Fruit fly (Drosophila melanogaster) whole organism, embryonic: ENCODE measurements around the gene CG42299.

Experiments
- B-H1 ChIP-seq: fragments of 200-800 bp; sonication (Bioruptor generic); IDR thresholded peaks from 3 replicates; pipeline ENCODE4 v1.3.6; 2022; ENCODE audit warnings: missing biosample characterization, missing genetic modification characterization
- CG10147 ChIP-seq: fragments of 200-800 bp; sonication (Bioruptor generic); optimal IDR thresholded peaks from 2 replicates; lab custom pipeline; 2019; ENCODE audit warnings: missing biosample characterization, mild to moderate bottlenecking, missing genetic modification characterization, moderate library complexity
- CG10209 ChIP-seq: fragments of 200-800 bp; sonication (Bioruptor generic); optimal IDR thresholded peaks from 3 replicates; lab custom pipeline; 2017; ENCODE audit warnings: missing biosample characterization, mild to moderate bottlenecking, missing genetic modification characterization, missing genetic modification reagents
- CG1024 ChIP-seq: fragments of 200-800 bp; sonication (Bioruptor generic); IDR thresholded peaks from 2 replicates; pipeline ENCODE4 v1.3.6; 2022; ENCODE audit warnings: missing biosample characterization, missing genetic modification characterization
- CG11695 ChIP-seq: fragments of 200-800 bp; sonication (Bioruptor generic); IDR thresholded peaks from 3 replicates; pipeline ENCODE4 v1.3.6; 2022; ENCODE audit warnings: missing biosample characterization, missing genetic modification characterization
- CG16813 ChIP-seq: fragments of 200-800 bp; sonication (Bioruptor generic); IDR thresholded peaks from 3 replicates; pipeline ENCODE4 v1.3.6; 2022; ENCODE audit warnings: missing biosample characterization, missing genetic modification characterization; ENCODE audit not compliant: partially characterized antibody
- CG17361 ChIP-seq: fragments of 200-800 bp; sonication (Bioruptor generic); IDR thresholded peaks from 3 replicates; pipeline ENCODE4 v1.3.6; 2022; ENCODE audit warnings: missing biosample characterization, missing genetic modification characterization
- CG1832 ChIP-seq: fragments of 200-800 bp; sonication (Bioruptor generic); optimal IDR thresholded peaks from 2 replicates; lab custom pipeline; 2017; ENCODE audit warnings: missing biosample characterization, mild to moderate bottlenecking, missing genetic modification characterization, inconsistent platforms
- CG2875 ChIP-seq: fragments of 200-800 bp; sonication (Bioruptor generic); optimal IDR thresholded peaks from 2 replicates; lab custom pipeline; 2017; ENCODE audit warnings: missing biosample characterization, mild to moderate bottlenecking, missing genetic modification characterization, missing genetic modification reagents
- CG32532 ChIP-seq: fragments of 200-800 bp; sonication (Bioruptor generic); IDR thresholded peaks from 2 replicates; pipeline ENCODE4 v1.3.6; 2022; ENCODE audit warnings: missing biosample characterization, missing genetic modification characterization
- CG33557 ChIP-seq: fragments of 200-800 bp; sonication (Bioruptor generic); optimal IDR thresholded peaks from 2 replicates; lab custom pipeline; 2019; ENCODE audit warnings: missing biosample characterization, mild to moderate bottlenecking, missing genetic modification characterization, moderate library complexity
- CG34376 ChIP-seq: fragments of 200-800 bp; sonication (Bioruptor generic); optimal IDR thresholded peaks from 2 replicates; lab custom pipeline; 2018; ENCODE audit warnings: missing biosample characterization, mild to moderate bottlenecking, missing genetic modification characterization
- CG4854 ChIP-seq: fragments of 200-800 bp; sonication (Bioruptor generic); optimal IDR thresholded peaks from 2 replicates; lab custom pipeline; 2016; ENCODE audit warnings: missing biosample characterization, missing genetic modification characterization, inconsistent platforms
- CG6654 ChIP-seq: fragments of 200-800 bp; sonication (Bioruptor generic); optimal IDR thresholded peaks from 2 replicates; lab custom pipeline; 2017; ENCODE audit warnings: missing biosample characterization, mild to moderate bottlenecking, missing genetic modification characterization
- CG6813 ChIP-seq: fragments of 200-800 bp; sonication (Bioruptor generic); optimal IDR thresholded peaks from 2 replicates; lab custom pipeline; 2017; ENCODE audit warnings: missing biosample characterization, missing genetic modification characterization, mild to moderate bottlenecking, moderate library complexity, missing genetic modification reagents
- CG7839 ChIP-seq: fragments of 200-800 bp; sonication (Bioruptor generic); optimal IDR thresholded peaks from 3 replicates; lab custom pipeline; 2018; ENCODE audit warnings: missing biosample characterization, mild to moderate bottlenecking, missing genetic modification characterization, moderate library complexity
- Deaf1 ChIP-seq: fragments of 200-800 bp; optimal IDR thresholded peaks from 3 replicates; lab custom pipeline; 2019; ENCODE audit warnings: missing biosample characterization, mild to moderate bottlenecking, missing genetic modification characterization, moderate library complexity
- Dip2 ChIP-seq: fragments of 200-800 bp; sonication (Bioruptor generic); IDR thresholded peaks from 2 replicates; pipeline ENCODE4 v1.3.6; 2022; ENCODE audit warnings: missing biosample characterization, missing genetic modification characterization
- E2f1 ChIP-seq: fragments of 200-800 bp; sonication (Bioruptor generic); IDR thresholded peaks from 2 replicates; pipeline ENCODE4 v1.3.6; 2022; ENCODE audit warnings: missing biosample characterization, missing genetic modification characterization
- Fer2 ChIP-seq: fragments of 200-800 bp; sonication (Bioruptor generic); optimal IDR thresholded peaks from 2 replicates; lab custom pipeline; 2018; ENCODE audit warnings: missing biosample characterization, mild to moderate bottlenecking, missing genetic modification characterization, moderate library complexity
- HLH4C ChIP-seq: fragments of 200-800 bp; sonication (Bioruptor generic); IDR thresholded peaks from 3 replicates; pipeline ENCODE4 v1.3.6; 2022; ENCODE audit warnings: missing biosample characterization, missing genetic modification characterization; ENCODE audit not compliant: partially characterized antibody
- Lhr ChIP-seq: fragments of 200-800 bp; sonication (Bioruptor generic); optimal IDR thresholded peaks from 3 replicates; lab custom pipeline; 2017; ENCODE audit warnings: mild to moderate bottlenecking, missing biosample characterization, missing genetic modification reagents, missing genetic modification characterization
- Med ChIP-seq: fragments of 200-800 bp; sonication (Bioruptor generic); peaks from one replicate; lab custom pipeline; 2016; ENCODE audit warnings: missing biosample characterization, missing genetic modification characterization, mild to moderate bottlenecking, inconsistent platforms, moderate library complexity
- Mes4 ChIP-seq: fragments of 200-800 bp; sonication (Bioruptor generic); optimal IDR thresholded peaks from 2 replicates; lab custom pipeline; 2016; ENCODE audit warnings: missing biosample characterization, missing genetic modification characterization
- Oaz ChIP-seq: fragments of 200-800 bp; sonication (Bioruptor generic); IDR thresholded peaks from 2 replicates; pipeline ENCODE4 v1.3.6; 2022; ENCODE audit warnings: missing biosample characterization, missing genetic modification characterization
- Rx ChIP-seq: fragments of 200-800 bp; sonication (Bioruptor generic); IDR thresholded peaks from 2 replicates; pipeline ENCODE4 v1.3.6; 2022; ENCODE audit warnings: missing biosample characterization, missing genetic modification characterization
- Spps ChIP-seq: fragments of 200-800 bp; sonication (Bioruptor generic); optimal IDR thresholded peaks from 2 replicates; lab custom pipeline; 2018; ENCODE audit warnings: missing biosample characterization, mild to moderate bottlenecking, missing genetic modification characterization
- Sry-β ChIP-seq: fragments of 200-800 bp; sonication (Bioruptor generic); optimal IDR thresholded peaks from 2 replicates; lab custom pipeline; 2018; ENCODE audit warnings: missing biosample characterization, mild to moderate bottlenecking, missing genetic modification characterization, moderate library complexity
- TFAM ChIP-seq: fragments of 200-800 bp; sonication (Bioruptor generic); optimal IDR thresholded peaks from 2 replicates; lab custom pipeline; 2017; ENCODE audit warnings: missing biosample characterization, missing genetic modification characterization, inconsistent platforms
- Tbp ChIP-seq: fragments of >200 bp; optimal IDR thresholded peaks from 2 replicates; lab custom pipeline; 2018; ENCODE audit warnings: missing biosample characterization, missing genetic modification characterization
- amos ChIP-seq: fragments of 200-800 bp; sonication (Bioruptor generic); IDR thresholded peaks from 2 replicates; pipeline ENCODE4 v1.3.6; 2022; ENCODE audit warnings: missing biosample characterization, missing genetic modification characterization; ENCODE audit not compliant: partially characterized antibody
- chm ChIP-seq: fragments of 200-800 bp; sonication (Bioruptor generic); IDR thresholded peaks from 2 replicates; pipeline ENCODE4 v1.3.6; 2022; ENCODE audit warnings: missing biosample characterization, missing genetic modification characterization
- crol ChIP-seq: fragments of 200-800 bp; sonication (Bioruptor generic); IDR thresholded peaks from 2 replicates; pipeline ENCODE4 v1.3.6; 2022; ENCODE audit warnings: missing biosample characterization, missing genetic modification characterization
- dm ChIP-seq: fragments of 200-800 bp; sonication (Bioruptor generic); optimal IDR thresholded peaks from 3 replicates; lab custom pipeline; 2016; ENCODE audit warnings: missing biosample characterization, missing genetic modification characterization
- fd64A ChIP-seq: fragments of 200-800 bp; sonication (Bioruptor generic); optimal IDR thresholded peaks from 3 replicates; lab custom pipeline; 2018; ENCODE audit warnings: missing biosample characterization, mild to moderate bottlenecking, missing genetic modification characterization
- gcm2 ChIP-seq: fragments of 200-800 bp; sonication (Bioruptor generic); optimal IDR thresholded peaks from 2 replicates; lab custom pipeline; 2016; ENCODE audit warnings: missing biosample characterization, missing genetic modification characterization
- hb ChIP-seq: fragments of 200-800 bp; sonication (Bioruptor generic); IDR thresholded peaks from 3 replicates; pipeline ENCODE4 v1.3.6; 2022; ENCODE audit warnings: missing biosample characterization, missing genetic modification characterization; ENCODE audit not compliant: partially characterized antibody
- her ChIP-seq: fragments of 200-800 bp; sonication (Bioruptor generic); optimal IDR thresholded peaks from 2 replicates; lab custom pipeline; 2016; ENCODE audit warnings: missing biosample characterization, missing genetic modification characterization
- ind ChIP-seq: fragments of 200-800 bp; sonication (Bioruptor generic); optimal IDR thresholded peaks from 3 replicates; lab custom pipeline; 2016; ENCODE audit warnings: missing biosample characterization, missing genetic modification characterization
- knrl ChIP-seq: fragments of 200-800 bp; sonication (Bioruptor generic); IDR thresholded peaks from 3 replicates; pipeline ENCODE4 v1.3.6; 2022; ENCODE audit warnings: missing biosample characterization, missing genetic modification characterization; ENCODE audit not compliant: partially characterized antibody
- lbe ChIP-seq: fragments of 200-800 bp; sonication (Bioruptor generic); optimal IDR thresholded peaks from 2 replicates; lab custom pipeline; 2016; ENCODE audit warnings: missing biosample characterization, mild to moderate bottlenecking, missing genetic modification characterization
- pb ChIP-seq: fragments of 200-800 bp; sonication (Bioruptor generic); optimal IDR thresholded peaks from 3 replicates; lab custom pipeline; 2016; ENCODE audit warnings: missing biosample characterization, missing genetic modification characterization
- pho ChIP-seq: fragments of 200-800 bp; sonication (Bioruptor generic); optimal IDR thresholded peaks from 2 replicates; lab custom pipeline; 2016; ENCODE audit warnings: missing biosample characterization, missing genetic modification characterization
- phol ChIP-seq: fragments of 200-800 bp; sonication (Bioruptor generic); optimal IDR thresholded peaks from 3 replicates; lab custom pipeline; 2018; ENCODE audit warnings: missing biosample characterization, mild to moderate bottlenecking, missing genetic modification characterization, moderate library complexity
- repo ChIP-seq: fragments of 200-800 bp; sonication (Bioruptor generic); optimal IDR thresholded peaks from 2 replicates; lab custom pipeline; 2016; ENCODE audit warnings: missing biosample characterization, missing genetic modification characterization
- sd ChIP-seq: fragments of 200-800 bp; sonication (Bioruptor generic); optimal IDR thresholded peaks from 3 replicates; lab custom pipeline; 2018; ENCODE audit warnings: missing biosample characterization, mild to moderate bottlenecking, missing genetic modification characterization, moderate library complexity
- seq ChIP-seq: fragments of 200-800 bp; sonication (Bioruptor generic); IDR thresholded peaks from 2 replicates; pipeline ENCODE4 v1.3.6; 2022; ENCODE audit warnings: missing biosample characterization, missing genetic modification characterization
- sr ChIP-seq: fragments of 200-800 bp; sonication (Bioruptor generic); IDR thresholded peaks from 3 replicates; pipeline ENCODE4 v1.3.6; 2022; ENCODE audit warnings: missing biosample characterization, missing genetic modification characterization
- tio ChIP-seq: fragments of 200-800 bp; sonication (Bioruptor generic); optimal IDR thresholded peaks from 2 replicates; lab custom pipeline; 2017; ENCODE audit warnings: missing biosample characterization, missing genetic modification characterization, inconsistent platforms
- tll ChIP-seq, 2 experiments: fragments of 200-800 bp in 1 of 2; fragments of >200 bp in 1 of 2; sonication (Bioruptor generic) in 1 of 2; optimal IDR thresholded peaks; 2 replicates each; lab custom pipeline; 2017 to 2019; ENCODE audit warnings: missing biosample characterization in 2 of 2, missing genetic modification characterization in 2 of 2, mild to moderate bottlenecking in 1 of 2, moderate library complexity in 1 of 2
- zf30C ChIP-seq: fragments of 200-800 bp; sonication (Bioruptor generic); optimal IDR thresholded peaks from 3 replicates; lab custom pipeline; 2018; ENCODE audit warnings: missing biosample characterization, mild to moderate bottlenecking, missing genetic modification characterization

CG42299 gene

DNA sequence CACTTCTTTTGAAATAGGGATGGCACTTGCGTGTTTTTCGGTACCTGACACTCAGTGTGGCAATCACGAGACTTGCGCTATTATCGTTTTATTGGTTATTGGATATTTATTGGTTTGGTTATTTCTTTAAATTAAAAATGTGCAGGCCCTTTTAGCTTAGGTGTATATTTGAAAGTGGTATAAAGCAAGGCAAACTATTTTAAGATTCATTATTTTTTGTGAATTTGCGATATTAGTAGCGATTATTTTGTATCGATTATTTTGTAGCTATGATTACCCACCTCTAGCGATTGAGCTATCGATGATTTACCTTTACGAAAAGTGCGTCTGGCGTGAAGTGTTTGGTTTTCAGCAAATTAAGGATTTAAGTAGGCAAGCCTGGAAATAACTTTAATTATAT is 7.4 kb upstream of the CG42299 start, which contains the start of the genes CG9215 and CG8097 (continued):
- TF ChIP-seq CG4854 (GFP tag; lab: Kevin White, UChicago) = no peak
- no peak for TF ChIP-seq Oaz (GFP tag; lab: Robert Waterston, UW)
- peak; percentile 30 for TF ChIP-seq ind (GFP tag; lab: Kevin White, UChicago)
- TF ChIP-seq dm (GFP tag; lab: Kevin White, UChicago) = peak; percentile 63
- peak; percentile 37 for TF ChIP-seq CG10147 (GFP tag; lab: Kevin White, UChicago)
- TF ChIP-seq pho = peak; percentile 37
- TF ChIP-seq her (GFP tag; lab: Kevin White, UChicago) = no peak
- TF ChIP-seq HLH4C (GFP tag; lab: Robert Waterston, UW) = peak; percentile 96
- TF ChIP-seq sd = no peak
- TF ChIP-seq pb (GFP tag; lab: Kevin White, UChicago) = no peak
- TF ChIP-seq Deaf1 (tag; lab: Kevin White, UChicago) = peak; percentile 11
- peak; percentile 31 for TF ChIP-seq lbe
- TF ChIP-seq Rx (GFP tag; lab: Robert Waterston, UW) = no peak
- no peak for TF ChIP-seq CG7839 (tag; lab: Kevin White, UChicago)
- no peak for TF ChIP-seq Mes4 (GFP tag; lab: Kevin White, UChicago)
- TF ChIP-seq CG33557 = peak; percentile 42
- TF ChIP-seq Med (GFP tag; lab: Kevin White, UChicago) = peak; percentile 84
- TF ChIP-seq CG6654 (GFP tag; lab: Kevin White, UChicago) = no peak
- no peak for TF ChIP-seq fd64A (GFP tag; lab: Kevin White, UChicago)
- peak; percentile 86 for TF ChIP-seq amos (GFP tag; lab: Robert Waterston, UW)
- TF ChIP-seq E2f1 (GFP tag; lab: Robert Waterston, UW) = no peak
- TF ChIP-seq CG1024 = no peak
- TF ChIP-seq Dip2 (GFP tag; lab: Robert Waterston, UW) = no peak
- TF ChIP-seq B-H1 = no peak
- TF ChIP-seq CG17361 (GFP tag; lab: Robert Waterston, UW) = no peak; the same call in 1 of the 3 replicates
- no peak for TF ChIP-seq CG6813 (GFP tag; lab: Kevin White, UChicago)
- TF ChIP-seq Lhr (GFP tag; lab: Kevin White, UChicago) = peak; percentile 36
- no peak for TF ChIP-seq Fer2 (tag; lab: Kevin White, UChicago)
- TF ChIP-seq gcm2 (GFP tag; lab: Kevin White, UChicago) = no peak
- TF ChIP-seq tll (GFP tag; optimal IDR thresholded peaks at IDR 0.05; lab: Kevin White, UChicago) = no peak
- TF ChIP-seq repo = no peak
- no peak for TF ChIP-seq CG11695 (GFP tag; lab: Robert Waterston, UW)
- TF ChIP-seq CG10209 = no peak
- no peak for TF ChIP-seq CG32532 (GFP tag; lab: Robert Waterston, UW)
- TF ChIP-seq sr (GFP tag; lab: Robert Waterston, UW) = no peak
- TF ChIP-seq phol (tag; lab: Kevin White, UChicago) = peak; percentile 56
- TF ChIP-seq seq (GFP tag; lab: Robert Waterston, UW) = no peak
- no peak for TF ChIP-seq crol
- TF ChIP-seq Sry-β (GFP tag; lab: Kevin White, UChicago) = peak; percentile 2
- no peak for TF ChIP-seq TFAM (GFP tag; lab: Kevin White, UChicago)
- peak; percentile 27 for TF ChIP-seq CG34376
- TF ChIP-seq zf30C = no peak
- peak; percentile 96 for TF ChIP-seq CG16813 (GFP tag; lab: Robert Waterston, UW)
- no peak for TF ChIP-seq Spps
- no peak for TF ChIP-seq CG1832 (GFP tag; lab: Kevin White, UChicago)
- TF ChIP-seq hb = peak; percentile 91
- no peak for TF ChIP-seq tio (GFP tag; lab: Kevin White, UChicago)
- no peak for TF ChIP-seq chm (GFP tag; lab: Robert Waterston, UW)
- no peak for TF ChIP-seq CG2875 (GFP tag; lab: Kevin White, UChicago)
- peak; percentile 97 for TF ChIP-seq knrl
- TF ChIP-seq Tbp = no peak
